Fruit fly (Drosophila melanogaster): ENCODE results near the gene pnr.
A peak's percentile ranks its signal among the peaks of the same experiment; 100 is the strongest.

The pnr gene

DNA sequence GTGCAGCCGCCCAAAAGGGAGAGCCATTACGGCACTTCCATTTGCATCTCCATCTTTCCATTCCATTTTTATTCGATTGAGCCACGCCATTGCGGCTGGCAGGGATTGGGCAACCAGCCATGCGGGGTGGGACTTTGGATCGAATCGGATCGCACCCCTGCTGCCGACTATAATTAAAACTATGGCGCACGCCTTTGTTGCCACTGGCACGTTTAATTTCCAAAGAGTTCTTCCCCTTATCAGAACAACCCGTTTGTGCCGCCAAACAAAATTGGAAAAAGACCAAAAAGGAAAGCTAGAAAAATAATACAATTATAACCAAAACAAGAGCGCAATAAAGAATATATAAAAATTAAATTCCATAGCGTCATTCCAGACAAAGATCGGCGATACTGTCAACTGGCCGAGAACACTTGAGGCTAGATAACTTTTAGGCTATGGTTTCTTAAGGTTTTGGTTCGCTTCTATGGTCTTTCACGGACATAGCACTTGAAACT is 15.8 kb upstream of the pnr start:
- TF ChIP-seq CG34367 (tag; optimal IDR thresholded peaks at IDR 0.05) (no peak), Ets98B (GFP tag; IDR thresholded peaks at IDR 0.05) (no peak), Pif1B (GFP tag; optimal IDR thresholded peaks at IDR 0.05) (no peak), CG15710 (tag; optimal IDR thresholded peaks at IDR 0.05) (no peak), CG9948 (tag; optimal IDR thresholded peaks at IDR 0.05) (no peak), gl (tag; optimal IDR thresholded peaks at IDR 0.05) (no peak), fd96Ca (GFP tag; IDR thresholded peaks at IDR 0.05) (no peak), CG32121 (GFP tag; IDR thresholded peaks at IDR 0.05) (no peak), rn (GFP tag; IDR thresholded peaks at IDR 0.05) (no peak), CG12605 (GFP tag; IDR thresholded peaks at IDR 0.05) (no peak), CG17806 (tag; optimal IDR thresholded peaks at IDR 0.05) (no peak), CG10348 (GFP tag; IDR thresholded peaks at IDR 0.05) (no peak), EcR (GFP tag; optimal IDR thresholded peaks at IDR 0.05) (no peak)

dm6 chr3R:16011698-16012332 is 14.1 kb upstream of the pnr start:
- no peak for TF ChIP-seq CG13204 (GFP tag; optimal IDR thresholded peaks at IDR 0.05)
- TF ChIP-seq CG12605 (GFP tag; IDR thresholded peaks at IDR 0.05), result no peak
- TF ChIP-seq CG15710 (tag; optimal IDR thresholded peaks at IDR 0.05), result no peak

DNA sequence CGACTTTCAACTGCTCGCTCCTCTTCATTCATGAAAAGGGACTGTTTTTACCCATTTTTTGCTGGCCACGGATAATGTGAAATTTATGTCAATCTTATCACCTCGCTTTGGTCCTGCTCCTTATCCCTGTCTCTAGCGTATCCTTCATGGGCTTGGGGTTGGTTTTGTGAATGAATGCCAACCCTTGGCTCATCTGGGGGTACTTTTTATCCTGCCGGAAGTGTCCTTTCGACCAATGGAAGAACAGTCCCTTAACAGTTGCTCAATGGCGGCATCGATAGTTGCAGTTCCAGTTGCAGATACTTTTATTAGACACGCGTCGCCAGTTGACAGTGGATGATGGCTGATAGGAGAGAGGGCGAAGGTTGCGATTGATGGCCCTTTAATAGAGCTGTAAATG is 12.3 kb upstream of the pnr start:
- TF ChIP-seq CG13204 (GFP tag; optimal IDR thresholded peaks at IDR 0.05) (no peak), CG9948 (tag; optimal IDR thresholded peaks at IDR 0.05) (no peak), CG34367 (tag; optimal IDR thresholded peaks at IDR 0.05) (no peak), CG14655 (GFP tag; optimal IDR thresholded peaks at IDR 0.05) (no peak), Pif1B (GFP tag; optimal IDR thresholded peaks at IDR 0.05) (no peak), CG8159 (tag; optimal IDR thresholded peaks at IDR 0.05) (no peak), CG17806 (tag; optimal IDR thresholded peaks at IDR 0.05) (no peak)

dm6 chr3R:16014573-16014972 is 11.3 kb upstream of the pnr start:
- TF ChIP-seq fd96Ca (GFP tag; IDR thresholded peaks at IDR 0.05), result no peak
- no peak for TF ChIP-seq CG17806 (tag; optimal IDR thresholded peaks at IDR 0.05)
- no peak for TF ChIP-seq Ets98B (GFP tag; IDR thresholded peaks at IDR 0.05)
- TF ChIP-seq CG4496 (GFP tag; IDR thresholded peaks at IDR 0.05), result no peak
- TF ChIP-seq rn (GFP tag; IDR thresholded peaks at IDR 0.05), result no peak
- TF ChIP-seq CG32121 (GFP tag; IDR thresholded peaks at IDR 0.05), result no peak
- TF ChIP-seq CG8301 (tag; optimal IDR thresholded peaks at IDR 0.05), result no peak
- TF ChIP-seq CG12605 (GFP tag; IDR thresholded peaks at IDR 0.05), result no peak
- no peak for TF ChIP-seq CG34367 (tag; optimal IDR thresholded peaks at IDR 0.05)
- TF ChIP-seq EcR (GFP tag; optimal IDR thresholded peaks at IDR 0.05), result no peak
- no peak for TF ChIP-seq D1 (tag; optimal IDR thresholded peaks at IDR 0.05)
- no peak for TF ChIP-seq Pif1A (GFP tag; optimal IDR thresholded peaks at IDR 0.05)

- no peak for TF ChIP-seq D1 (tag; optimal IDR thresholded peaks at IDR 0.05)
- TF ChIP-seq CG34367 (tag; optimal IDR thresholded peaks at IDR 0.05), result no peak
- no peak for TF ChIP-seq CG17806 (tag; optimal IDR thresholded peaks at IDR 0.05)
- TF ChIP-seq CG8301 (tag; optimal IDR thresholded peaks at IDR 0.05), result no peak
- TF ChIP-seq gl (tag; optimal IDR thresholded peaks at IDR 0.05), result no peak
These were observed 3.9 kb upstream of the pnr start for dm6 chr3R:16022005-16022404.

DNA sequence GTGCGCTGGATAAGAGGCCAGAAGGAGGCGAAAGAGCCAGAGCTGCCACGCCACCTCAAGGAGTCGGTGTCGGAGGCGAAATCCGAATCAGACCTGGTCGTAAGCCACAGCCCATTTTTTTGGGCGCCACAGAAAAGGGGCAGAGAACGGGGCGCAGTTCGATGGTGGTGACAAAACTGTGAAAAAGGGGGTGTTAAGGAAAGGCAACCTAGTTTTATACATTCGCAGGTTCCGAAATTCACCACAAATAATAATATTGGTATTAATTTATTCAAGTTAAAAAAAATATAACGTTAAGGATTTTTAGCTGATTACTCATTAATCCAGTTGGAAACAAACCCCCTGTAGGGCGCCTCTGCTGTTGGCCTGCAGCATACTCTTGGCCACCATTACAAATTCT is 2.3 kb upstream of the pnr start:
- TF ChIP-seq CG14655 (GFP tag; optimal IDR thresholded peaks at IDR 0.05), result peak; percentile 21
- no peak for TF ChIP-seq CG34367 (tag; optimal IDR thresholded peaks at IDR 0.05)
- no peak for TF ChIP-seq CG15710 (tag; optimal IDR thresholded peaks at IDR 0.05)
- no peak for TF ChIP-seq fd96Ca (GFP tag; IDR thresholded peaks at IDR 0.05)
- no peak for TF ChIP-seq CG4496 (GFP tag; IDR thresholded peaks at IDR 0.05)
- no peak for TF ChIP-seq EcR (GFP tag; optimal IDR thresholded peaks at IDR 0.05)

- TF ChIP-seq CG34367 (tag; optimal IDR thresholded peaks at IDR 0.05) (no peak), CG32121 (GFP tag; IDR thresholded peaks at IDR 0.05) (no peak), CG8159 (tag; optimal IDR thresholded peaks at IDR 0.05) (no peak), CG4496 (GFP tag; IDR thresholded peaks at IDR 0.05) (0 out of 3 replicates have a peak, but pooled peaks have one; percentile 10)
These were observed 1.8 kb upstream of the pnr start for dm6 chr3R:16024110-16024509.

DNA sequence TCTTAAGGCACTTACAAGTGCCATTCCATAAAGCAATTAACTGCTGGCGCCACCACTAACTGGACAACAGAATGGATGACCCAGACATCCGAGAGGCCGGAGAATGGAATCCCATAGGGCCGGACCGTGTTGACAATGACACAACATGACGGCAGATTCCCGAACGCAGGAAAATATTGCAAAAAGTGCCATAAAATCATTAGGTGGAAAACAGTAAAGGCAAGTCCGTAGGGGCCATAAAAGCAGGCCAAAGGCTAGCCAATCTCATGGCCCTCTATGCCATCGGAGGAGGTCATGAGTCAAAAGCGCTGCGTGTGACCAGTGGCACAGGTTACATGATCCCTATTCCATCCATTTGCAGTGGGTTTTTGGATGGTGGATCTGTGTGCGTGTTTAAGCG is 2.8 kb downstream of the pnr start:
- no peak for TF ChIP-seq gl (tag; optimal IDR thresholded peaks at IDR 0.05)
- no peak for TF ChIP-seq CG15710 (tag; optimal IDR thresholded peaks at IDR 0.05)
- TF ChIP-seq EcR (GFP tag; optimal IDR thresholded peaks at IDR 0.05), result no peak
- no peak for TF ChIP-seq Pif1B (GFP tag; optimal IDR thresholded peaks at IDR 0.05)
- no peak for TF ChIP-seq rn (GFP tag; IDR thresholded peaks at IDR 0.05)
- no peak for TF ChIP-seq CG17806 (tag; optimal IDR thresholded peaks at IDR 0.05)
- TF ChIP-seq CG10348 (GFP tag; IDR thresholded peaks at IDR 0.05), result no peak
- no peak for TF ChIP-seq CG32121 (GFP tag; IDR thresholded peaks at IDR 0.05)
- TF ChIP-seq CG13204 (GFP tag; optimal IDR thresholded peaks at IDR 0.05), result no peak

All from whole organism, pupa.